Worm (Caenorhabditis elegans) whole organism, mixed stage, embryonic: ENCODE measurements around the gene tag-266.

Experiments used
- ceh-43 ChIP-seq: fragments of 200-800 bp; sonication (Bioruptor generic); optimal IDR thresholded peaks from 2 replicates; lab custom pipeline; 2018; ENCODE audit warnings: mild to moderate bottlenecking, missing genetic modification characterization, moderate library complexity, missing compliant biosample characterization
- ces-1 ChIP-seq: fragments of 150-350 bp; optimal IDR thresholded peaks from 2 replicates; lab custom pipeline; 2014; ENCODE audit warnings: missing biosample characterization, missing genetic modification reagents, missing genetic modification characterization
- hlh-1 ChIP-seq: fragments of 150-350 bp; optimal IDR thresholded peaks from 2 replicates; lab custom pipeline; 2014; ENCODE audit warnings: missing biosample characterization, missing genetic modification reagents, missing genetic modification characterization
- mab-5 ChIP-seq: fragments of 150-350 bp; optimal IDR thresholded peaks from 2 replicates; lab custom pipeline; 2014; ENCODE audit warnings: missing biosample characterization, missing genetic modification characterization
- mep-1 ChIP-seq: fragments of 150-350 bp; optimal IDR thresholded peaks from 2 replicates; lab custom pipeline; 2017; ENCODE audit warnings: missing biosample characterization, missing genetic modification reagents, missing genetic modification characterization, inconsistent platforms
- mls-2 ChIP-seq: sonication (generic microtip); optimal IDR thresholded peaks from 2 replicates; lab custom pipeline; 2016; ENCODE audit warnings: mild to moderate bottlenecking, missing genetic modification characterization, moderate library complexity, missing compliant biosample characterization
- nhr-12 ChIP-seq: fragments of 150-350 bp; optimal IDR thresholded peaks from 2 replicates; lab custom pipeline; 2014; ENCODE audit warnings: missing biosample characterization, missing genetic modification characterization
- nhr-28 ChIP-seq: fragments of 150-350 bp; optimal IDR thresholded peaks from 2 replicates; lab custom pipeline; 2014; ENCODE audit warnings: missing biosample characterization, missing genetic modification characterization
- pha-4 ChIP-seq: fragments of 150-350 bp; optimal IDR thresholded peaks from 2 replicates; lab custom pipeline; 2018; ENCODE audit warnings: missing biosample characterization, missing genetic modification reagents, missing genetic modification characterization
- snpc-4 ChIP-seq: fragments of 150-350 bp; optimal IDR thresholded peaks from 2 replicates; lab custom pipeline; 2014; ENCODE audit warnings: missing biosample characterization, missing genetic modification characterization
- unc-39 ChIP-seq: fragments of 150-350 bp; optimal IDR thresholded peaks from 2 replicates; lab custom pipeline; 2014; ENCODE audit warnings: missing biosample characterization, missing genetic modification characterization
- unc-62 ChIP-seq: fragments of 150-350 bp; optimal IDR thresholded peaks from 2 replicates; lab custom pipeline; 2014; ENCODE audit warnings: missing biosample characterization, missing genetic modification reagents, missing genetic modification characterization
- zip-8 ChIP-seq: fragments of 150-350 bp; optimal IDR thresholded peaks from 2 replicates; lab custom pipeline; 2014; ENCODE audit warnings: missing biosample characterization, missing genetic modification characterization
- ztf-11 ChIP-seq: fragments of 150-350 bp; optimal IDR thresholded peaks from 2 replicates; lab custom pipeline; 2014; ENCODE audit warnings: missing biosample characterization, missing genetic modification characterization

- TF ChIP-seq mls-2 (tag; lab: Kevin White, UChicago) (no peak), unc-62 (GFP tag; lab: Kevin White, UChicago) (no peak), mab-5 (tag; lab: Kevin White, UChicago) (no peak), hlh-1 (tag; lab: Kevin White, UChicago) (no peak), zip-8 (no peak), snpc-4 (tag; lab: Kevin White, UChicago) (no peak), ztf-11 (tag; lab: Kevin White, UChicago) (no peak), mep-1 (no peak), nhr-12 (tag; lab: Kevin White, UChicago) (no peak), pha-4 (tag; lab: Kevin White, UChicago) (no peak), unc-39 (no peak), nhr-28 (tag; lab: Kevin White, UChicago) (no peak), ces-1 (GFP tag; lab: Kevin White, UChicago) (no peak), ceh-43 (GFP tag; lab: Kevin White, UChicago) (no peak)
Measured at ce11 chrIII:658357-658756, 18.3 kb upstream of the tag-266 start, which contains the start of gene C09F5.1.
